Worm (Caenorhabditis elegans): ENCODE measurements around the gene W02F12.8.

The W02F12.8 gene

ce11 chrV:6702692-6703091, 8.1 kb upstream of the W02F12.8 start, which contains the start of gene era-1:
era-1 (plus strand) TSS chrV:6703057.
- no peak for TF ChIP-seq W03F9.2 (tag; optimal IDR thresholded peaks at IDR 0.05)
- no peak for TF ChIP-seq dao-5 (tag; optimal IDR thresholded peaks at IDR 0.05)
- TF ChIP-seq him-1 (tag; optimal IDR thresholded peaks at IDR 0.05): no peak

DNA sequence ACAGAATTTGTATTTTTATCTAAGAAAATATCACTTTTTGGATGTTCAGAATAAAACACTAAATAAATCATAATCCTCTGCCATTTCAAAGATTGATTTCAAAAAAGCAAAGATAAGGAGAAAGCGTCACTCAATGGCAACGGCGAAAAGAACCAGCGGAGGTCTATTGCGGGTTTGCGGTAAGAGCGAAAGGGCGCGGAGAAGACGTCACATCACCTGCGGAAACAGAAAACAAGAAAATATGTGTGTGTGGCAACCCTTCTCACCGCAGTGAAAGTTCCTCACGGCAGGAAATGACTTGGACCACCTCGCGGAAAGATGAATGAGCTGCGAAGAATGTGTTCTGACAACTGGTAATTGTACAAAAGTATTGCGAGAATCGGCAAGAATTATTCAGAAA, 5.3 kb upstream of the W02F12.8 start:
- TF ChIP-seq him-1 (tag; optimal IDR thresholded peaks at IDR 0.05) (no peak), dao-5 (tag; optimal IDR thresholded peaks at IDR 0.05) (no peak), W03F9.2 (tag; optimal IDR thresholded peaks at IDR 0.05) (no peak)

- TF ChIP-seq W03F9.2 (tag; optimal IDR thresholded peaks at IDR 0.05): no peak
Observed at ce11 chrV:6699021-6699420, 4.5 kb upstream of the W02F12.8 start.

DNA sequence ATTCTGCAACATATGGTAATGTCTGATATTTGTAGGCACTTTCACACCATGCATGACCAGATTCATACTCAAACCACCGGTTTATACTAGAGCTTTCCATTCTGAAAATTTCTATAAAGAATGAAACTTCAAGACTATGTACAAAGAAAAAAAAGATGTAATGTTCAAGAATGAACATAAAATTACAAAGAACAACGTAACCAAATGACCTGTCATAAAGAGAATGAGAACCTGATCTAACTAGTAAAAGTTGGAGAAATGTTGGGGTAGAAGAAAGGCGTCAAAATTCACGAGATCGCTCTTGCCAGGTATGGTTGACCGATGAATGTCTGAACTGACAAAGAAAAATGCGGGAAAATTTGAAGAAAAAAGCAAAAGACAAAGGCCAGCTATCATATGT, 3.0 kb upstream of the W02F12.8 start, which contains the start of gene W02F12.2:
TSS of gene W02F12.2 (minus strand) at position 101 of the 400 bp plus-strand sequence.
- TF ChIP-seq dao-5 (tag; optimal IDR thresholded peaks at IDR 0.05): no peak
- no peak for TF ChIP-seq W03F9.2 (tag; optimal IDR thresholded peaks at IDR 0.05)
- no peak for TF ChIP-seq him-1 (tag; optimal IDR thresholded peaks at IDR 0.05)

DNA sequence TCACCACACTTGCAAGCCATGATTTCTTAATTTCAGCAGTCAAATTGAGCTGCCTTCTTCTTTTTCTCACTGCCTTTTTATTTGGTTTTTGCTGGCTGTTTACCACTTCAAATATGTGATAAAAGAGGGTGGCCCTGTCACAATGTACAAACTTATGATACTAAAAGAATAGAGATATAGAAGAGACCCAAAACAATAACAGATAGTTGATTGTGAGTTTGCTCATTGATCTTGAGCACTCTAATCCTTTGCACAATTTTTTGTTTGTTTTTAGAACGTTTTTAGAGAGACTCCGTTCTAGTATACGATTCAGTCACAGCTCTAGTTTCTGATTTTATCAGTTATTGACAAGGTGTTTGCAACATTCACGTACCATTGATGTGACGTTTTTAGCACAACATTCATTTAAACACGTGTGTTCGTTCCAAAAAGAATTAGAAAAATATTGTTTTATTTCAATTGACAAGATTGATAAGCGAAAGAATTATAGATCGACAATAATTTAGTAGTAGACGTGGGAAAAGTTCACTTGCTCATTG, 2.7 kb downstream of the W02F12.8 start, which contains the start of gene mtl-1:
TSS of gene mtl-1 (minus strand) at position 51 of the 539 bp plus-strand sequence.
- TF ChIP-seq dao-5 (tag; optimal IDR thresholded peaks at IDR 0.05) (no peak), him-1 (tag; optimal IDR thresholded peaks at IDR 0.05) (no peak), W03F9.2 (tag; optimal IDR thresholded peaks at IDR 0.05) (no peak)

DNA sequence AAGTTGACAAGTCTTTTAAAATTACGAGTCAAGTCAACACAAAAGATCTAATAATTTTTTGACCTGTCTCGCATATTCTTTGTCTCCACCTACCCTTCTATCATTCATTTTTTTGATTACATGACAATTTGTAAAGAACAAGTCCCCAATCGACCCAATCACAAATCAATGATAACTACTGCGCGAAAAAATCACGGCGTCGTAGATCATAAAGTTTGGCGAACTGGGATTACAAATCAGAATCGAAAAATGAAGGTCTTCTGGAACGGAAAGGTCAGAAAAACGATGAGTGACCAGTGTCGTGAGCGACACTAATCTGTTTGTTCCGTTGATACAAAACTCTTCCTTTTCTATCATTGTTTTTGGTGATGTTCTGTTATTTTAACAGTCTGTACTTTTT, 4.5 kb downstream of the W02F12.8 start:
- TF ChIP-seq W03F9.2 (tag; optimal IDR thresholded peaks at IDR 0.05) (no peak), him-1 (tag; optimal IDR thresholded peaks at IDR 0.05) (no peak), dao-5 (tag; optimal IDR thresholded peaks at IDR 0.05) (no peak)

DNA sequence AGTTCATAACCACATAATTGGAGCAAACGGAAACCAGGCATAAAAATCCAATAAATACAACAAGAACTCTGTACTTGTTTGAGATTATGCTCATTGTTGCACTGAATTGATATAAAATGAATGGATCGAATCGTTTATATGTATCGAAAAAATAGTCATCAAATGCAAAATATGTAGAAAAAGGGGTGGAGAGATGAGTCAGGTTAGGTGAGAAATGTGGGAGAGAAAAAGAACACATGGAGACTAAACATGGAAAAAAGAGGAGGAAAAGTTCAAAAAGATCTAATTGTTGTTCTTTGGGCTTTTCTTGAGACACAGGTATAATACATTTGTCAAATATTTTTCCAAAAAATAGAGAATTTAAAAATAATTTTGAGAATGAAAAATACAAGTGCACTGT, 6.2 kb downstream of the W02F12.8 start, which contains the start of gene K11G9.5:
TSS of gene K11G9.5 (minus strand) at position 101 of the 400 bp plus-strand sequence.
- TF ChIP-seq him-1 (tag; optimal IDR thresholded peaks at IDR 0.05) (no peak), dao-5 (tag; optimal IDR thresholded peaks at IDR 0.05) (no peak), W03F9.2 (tag; optimal IDR thresholded peaks at IDR 0.05) (no peak)

DNA sequence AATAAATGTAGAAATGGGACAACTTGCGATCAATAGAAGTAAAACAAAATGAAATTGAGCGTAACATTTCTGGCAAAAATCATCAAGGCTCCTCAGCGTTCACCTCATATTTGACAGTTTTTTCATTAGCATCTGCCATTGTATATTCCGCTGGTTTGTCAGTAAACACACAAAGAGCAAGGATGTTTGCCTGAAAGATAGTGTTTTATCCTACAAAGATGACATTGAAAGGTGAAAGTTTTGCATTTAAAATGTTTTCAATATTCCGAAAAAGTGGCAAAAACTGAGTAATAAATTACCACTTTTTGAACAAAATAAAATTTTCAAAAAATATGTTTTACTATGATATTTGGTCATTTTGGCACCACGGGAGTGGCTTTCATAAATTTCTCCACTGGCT, 8.6 kb downstream of the W02F12.8 start:
- TF ChIP-seq W03F9.2 (tag; optimal IDR thresholded peaks at IDR 0.05): no peak
- no peak for TF ChIP-seq him-1 (tag; optimal IDR thresholded peaks at IDR 0.05)
- TF ChIP-seq dao-5 (tag; optimal IDR thresholded peaks at IDR 0.05): no peak

DNA sequence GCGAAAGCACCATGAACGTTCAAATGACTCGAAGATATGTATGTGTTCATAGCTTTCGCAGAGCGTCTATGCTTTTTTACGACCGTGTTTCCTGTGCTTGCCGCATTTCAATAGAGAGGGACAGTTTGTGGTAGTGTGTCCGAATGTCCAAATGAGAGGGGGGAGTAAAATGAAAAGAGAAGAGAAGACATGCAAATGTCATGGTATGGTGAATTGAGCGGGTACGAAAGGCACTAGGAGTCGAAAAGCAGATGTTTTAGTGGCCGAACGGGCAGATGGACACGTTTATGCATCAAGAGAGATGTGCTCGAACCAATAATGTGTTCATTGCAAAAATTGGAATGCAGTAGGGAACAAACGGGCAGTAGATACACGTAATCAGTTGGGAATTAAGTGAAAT, 9.1 kb downstream of the W02F12.8 start:
- TF ChIP-seq dao-5 (tag; optimal IDR thresholded peaks at IDR 0.05): no peak
- TF ChIP-seq W03F9.2 (tag; optimal IDR thresholded peaks at IDR 0.05): no peak
- TF ChIP-seq him-1 (tag; optimal IDR thresholded peaks at IDR 0.05): no peak

DNA sequence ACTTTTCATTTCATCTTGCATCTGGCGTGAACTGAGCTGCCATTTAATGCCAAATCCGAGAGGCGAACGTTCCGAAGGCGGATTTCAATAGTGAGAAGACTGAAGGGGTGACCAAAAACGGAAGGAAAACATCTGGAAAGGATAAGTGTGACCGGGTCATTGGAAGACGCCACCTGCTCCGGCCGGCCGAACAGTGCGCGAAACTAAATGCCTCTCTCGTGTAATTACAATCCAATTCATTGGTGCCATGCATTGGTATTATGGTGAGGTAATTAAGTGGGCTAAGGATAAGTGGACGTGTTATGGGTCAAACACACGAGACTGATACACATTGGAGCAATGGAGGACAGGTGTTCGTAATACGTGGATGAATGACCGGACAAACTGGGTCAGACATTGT, 10.0 kb downstream of the W02F12.8 start:
- no peak for TF ChIP-seq dao-5 (tag; optimal IDR thresholded peaks at IDR 0.05)
- TF ChIP-seq W03F9.2 (tag; optimal IDR thresholded peaks at IDR 0.05): no peak
- no peak for TF ChIP-seq him-1 (tag; optimal IDR thresholded peaks at IDR 0.05)

- TF ChIP-seq W03F9.2 (tag; optimal IDR thresholded peaks at IDR 0.05) (no peak), him-1 (tag; optimal IDR thresholded peaks at IDR 0.05) (no peak), dao-5 (tag; optimal IDR thresholded peaks at IDR 0.05) (no peak)
Observed at ce11 chrV:6683740-6684139, 10.8 kb downstream of the W02F12.8 start.

DNA sequence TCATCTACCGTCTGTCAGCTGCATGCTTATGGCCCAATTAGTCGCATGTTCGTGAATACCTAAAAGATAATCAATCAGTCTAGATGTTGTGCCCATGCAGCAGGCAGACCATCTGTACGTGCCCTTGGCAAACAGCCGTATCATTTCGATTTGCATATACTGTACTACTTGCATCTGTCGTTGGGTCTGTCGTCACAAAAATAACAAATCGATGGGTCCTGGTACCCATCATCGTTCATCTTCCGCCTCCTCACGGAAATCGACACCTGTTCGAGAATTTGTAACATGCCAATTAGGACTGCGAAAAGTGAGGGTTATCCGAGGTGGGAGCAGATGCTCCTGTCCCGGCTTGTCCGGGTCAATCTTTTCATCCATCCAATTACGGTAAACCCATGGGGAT, 11.3 kb downstream of the W02F12.8 start:
- TF ChIP-seq W03F9.2 (tag; optimal IDR thresholded peaks at IDR 0.05) (no peak), him-1 (tag; optimal IDR thresholded peaks at IDR 0.05) (no peak), dao-5 (tag; optimal IDR thresholded peaks at IDR 0.05) (no peak)

ce11 chrV:6681501-6681900, 13.1 kb downstream of the W02F12.8 start, which contains the start of gene egl-46:
egl-46 (minus strand) TSS chrV:6681573.
- TF ChIP-seq W03F9.2 (tag; optimal IDR thresholded peaks at IDR 0.05) (no peak), him-1 (tag; optimal IDR thresholded peaks at IDR 0.05) (no peak), dao-5 (tag; optimal IDR thresholded peaks at IDR 0.05) (no peak)

ce11 chrV:6676158-6676849, 18.3 kb downstream of the W02F12.8 start, which contains the start of gene cest-34:
cest-34 (plus strand) TSS chrV:6676799.
- TF ChIP-seq W03F9.2 (tag; optimal IDR thresholded peaks at IDR 0.05) (no peak), dao-5 (tag; optimal IDR thresholded peaks at IDR 0.05) (no peak), him-1 (tag; optimal IDR thresholded peaks at IDR 0.05) (no peak)

All from whole organism, L4/young adult.